Fruit fly (Drosophila melanogaster) whole organism, embryonic: ENCODE data around the gene CG4115.
A peak's percentile ranks its signal among the peaks of the same experiment; 100 is the strongest.

Experiments used
- CG10565 ChIP-seq: fragments of 200-800 bp; sonication (Bioruptor generic); optimal IDR thresholded peaks from 3 replicates; lab custom pipeline; 2016; ENCODE audit warnings: missing biosample characterization, mild to moderate bottlenecking, missing genetic modification characterization
- CG13287 ChIP-seq: fragments of 200-800 bp; sonication (Bioruptor generic); IDR thresholded peaks from 2 replicates; pipeline ENCODE4 v1.3.6; 2022; ENCODE audit warnings: missing biosample characterization, missing genetic modification characterization; ENCODE audit not compliant: partially characterized antibody
- CG13424 ChIP-seq: fragments of 200-800 bp; sonication (Bioruptor generic); optimal IDR thresholded peaks from 2 replicates; lab custom pipeline; 2019; ENCODE audit warnings: missing biosample characterization, mild to moderate bottlenecking, missing genetic modification characterization, moderate library complexity
- CG14710 ChIP-seq: fragments of 200-800 bp; sonication (Bioruptor generic); optimal IDR thresholded peaks from 3 replicates; lab custom pipeline; 2019; ENCODE audit warnings: missing biosample characterization, mild to moderate bottlenecking, missing genetic modification characterization, moderate library complexity
- CG1529 ChIP-seq: fragments of 200-800 bp; sonication (Bioruptor generic); optimal IDR thresholded peaks from 3 replicates; lab custom pipeline; 2018; ENCODE audit warnings: missing biosample characterization, missing genetic modification characterization
- CG15514 ChIP-seq: fragments of 200-800 bp; sonication (Bioruptor generic); optimal IDR thresholded peaks from 3 replicates; lab custom pipeline; 2017; ENCODE audit warnings: missing biosample characterization, missing genetic modification characterization, mild to moderate bottlenecking, moderate library complexity, missing genetic modification reagents
- CG16813 ChIP-seq: fragments of 200-800 bp; sonication (Bioruptor generic); IDR thresholded peaks from 3 replicates; pipeline ENCODE4 v1.3.6; 2022; ENCODE audit warnings: missing biosample characterization, missing genetic modification characterization; ENCODE audit not compliant: partially characterized antibody
- CG17186 ChIP-seq: fragments of 200-800 bp; sonication (Bioruptor generic); optimal IDR thresholded peaks from 3 replicates; lab custom pipeline; 2017; ENCODE audit warnings: missing biosample characterization, missing genetic modification reagents, missing genetic modification characterization
- CG17328 ChIP-seq: fragments of 200-800 bp; sonication (Bioruptor generic); IDR thresholded peaks from 2 replicates; pipeline ENCODE4 v1.3.6; 2022; ENCODE audit warnings: missing biosample characterization, missing genetic modification characterization
- CG17361 ChIP-seq: fragments of 200-800 bp; sonication (Bioruptor generic); IDR thresholded peaks from 3 replicates; pipeline ENCODE4 v1.3.6; 2022; ENCODE audit warnings: missing biosample characterization, missing genetic modification characterization
- CG2116 ChIP-seq: fragments of 200-800 bp; sonication (Bioruptor generic); optimal IDR thresholded peaks from 3 replicates; lab custom pipeline; 2018; ENCODE audit warnings: missing biosample characterization, mild to moderate bottlenecking, missing genetic modification characterization
- CG2129 ChIP-seq: fragments of 200-800 bp; sonication (Bioruptor generic); IDR thresholded peaks from 2 replicates; pipeline ENCODE4 v1.3.6; 2022; ENCODE audit warnings: missing biosample characterization, missing genetic modification characterization; ENCODE audit not compliant: partially characterized antibody
- CG2678 ChIP-seq: fragments of 200-800 bp; sonication (Bioruptor generic); optimal IDR thresholded peaks from 3 replicates; lab custom pipeline; 2019; ENCODE audit warnings: missing biosample characterization, mild to moderate bottlenecking, missing genetic modification characterization, moderate library complexity
- CG2712 ChIP-seq: fragments of 200-800 bp; optimal IDR thresholded peaks from 3 replicates; lab custom pipeline; 2019; ENCODE audit warnings: missing biosample characterization, mild to moderate bottlenecking, missing genetic modification characterization, moderate library complexity
- CG30020 ChIP-seq: fragments of 200-800 bp; optimal IDR thresholded peaks from 2 replicates; lab custom pipeline; 2019; ENCODE audit warnings: missing biosample characterization, mild to moderate bottlenecking, missing genetic modification characterization, moderate library complexity
- CG31441 ChIP-seq: fragments of 200-800 bp; sonication (Bioruptor generic); IDR thresholded peaks from 2 replicates; pipeline ENCODE4 v1.3.6; 2022; ENCODE audit warnings: missing biosample characterization, missing genetic modification characterization
- CG32532 ChIP-seq: fragments of 200-800 bp; sonication (Bioruptor generic); IDR thresholded peaks from 2 replicates; pipeline ENCODE4 v1.3.6; 2022; ENCODE audit warnings: missing biosample characterization, missing genetic modification characterization
- CG34224 ChIP-seq: fragments of 200-800 bp; sonication (Bioruptor generic); IDR thresholded peaks from 3 replicates; pipeline ENCODE4 v1.3.6; 2022; ENCODE audit warnings: missing biosample characterization, missing genetic modification characterization; ENCODE audit not compliant: partially characterized antibody
- CG6791 ChIP-seq: fragments of 200-800 bp; sonication (Bioruptor generic); IDR thresholded peaks from 3 replicates; pipeline ENCODE4 v1.3.6; 2022; ENCODE audit warnings: missing biosample characterization, missing genetic modification characterization; ENCODE audit not compliant: partially characterized antibody
- Camta ChIP-seq: fragments of 200-800 bp; sonication (Bioruptor generic); optimal IDR thresholded peaks from 2 replicates; lab custom pipeline; 2016; ENCODE audit warnings: missing biosample characterization, missing genetic modification characterization
- Dek ChIP-seq: fragments of 200-800 bp; sonication (Bioruptor generic); optimal IDR thresholded peaks from 3 replicates; lab custom pipeline; 2019; ENCODE audit warnings: missing biosample characterization, mild to moderate bottlenecking, missing genetic modification characterization, moderate library complexity
- Doc3 ChIP-seq: fragments of 200-800 bp; sonication (Bioruptor generic); IDR thresholded peaks from 3 replicates; pipeline ENCODE4 v1.3.6; 2022; ENCODE audit warnings: missing biosample characterization, missing genetic modification characterization; ENCODE audit not compliant: partially characterized antibody
- E2f2 ChIP-seq: fragments of 200-800 bp; sonication (Bioruptor generic); IDR thresholded peaks from 2 replicates; pipeline ENCODE4 v1.3.6; 2022; ENCODE audit warnings: missing biosample characterization, missing genetic modification characterization
- Lhr ChIP-seq: fragments of 200-800 bp; sonication (Bioruptor generic); optimal IDR thresholded peaks from 3 replicates; lab custom pipeline; 2017; ENCODE audit warnings: mild to moderate bottlenecking, missing biosample characterization, missing genetic modification reagents, missing genetic modification characterization
- MESR4 ChIP-seq: fragments of 200-800 bp; sonication (Bioruptor generic); optimal IDR thresholded peaks from 2 replicates; lab custom pipeline; 2018; ENCODE audit warnings: missing biosample characterization, mild to moderate bottlenecking, missing genetic modification characterization, moderate library complexity
- Max ChIP-seq: fragments of 200-800 bp; sonication (Bioruptor generic); optimal IDR thresholded peaks from 2 replicates; lab custom pipeline; 2016; ENCODE audit warnings: missing biosample characterization, mild to moderate bottlenecking, missing genetic modification characterization
- Med ChIP-seq: fragments of 200-800 bp; sonication (Bioruptor generic); peaks from one replicate; lab custom pipeline; 2016; ENCODE audit warnings: missing biosample characterization, missing genetic modification characterization, mild to moderate bottlenecking, inconsistent platforms, moderate library complexity
- Myb ChIP-seq: fragments of 200-800 bp; sonication (Bioruptor generic); optimal IDR thresholded peaks from 2 replicates; lab custom pipeline; 2016; ENCODE audit warnings: missing biosample characterization, missing genetic modification characterization
- Nf-YC ChIP-seq: fragments of 200-800 bp; optimal IDR thresholded peaks from 3 replicates; lab custom pipeline; 2019; ENCODE audit warnings: missing biosample characterization, mild to moderate bottlenecking, missing genetic modification characterization, moderate library complexity
- YL-1 ChIP-seq: fragments of 200-800 bp; sonication (Bioruptor generic); optimal IDR thresholded peaks from 3 replicates; lab custom pipeline; 2017; ENCODE audit warnings: missing biosample characterization, mild to moderate bottlenecking, missing genetic modification characterization
- amos ChIP-seq: fragments of 200-800 bp; sonication (Bioruptor generic); IDR thresholded peaks from 2 replicates; pipeline ENCODE4 v1.3.6; 2022; ENCODE audit warnings: missing biosample characterization, missing genetic modification characterization; ENCODE audit not compliant: partially characterized antibody
- bbx ChIP-seq: fragments of 200-800 bp; sonication (Bioruptor generic); IDR thresholded peaks from 2 replicates; pipeline ENCODE4 v1.3.6; 2022; ENCODE audit warnings: missing biosample characterization, missing genetic modification characterization; ENCODE audit not compliant: partially characterized antibody
- ci ChIP-seq: fragments of 200-800 bp; sonication (Bioruptor generic); IDR thresholded peaks from 3 replicates; pipeline ENCODE4 v1.3.6; 2022; ENCODE audit warnings: missing biosample characterization, missing genetic modification characterization
- dmrt11E ChIP-seq: fragments of 200-800 bp; sonication (Bioruptor generic); optimal IDR thresholded peaks from 3 replicates; lab custom pipeline; 2018; ENCODE audit warnings: missing biosample characterization, mild to moderate bottlenecking, missing genetic modification characterization, moderate library complexity
- hbn ChIP-seq: fragments of 200-800 bp; sonication (Bioruptor generic); IDR thresholded peaks from 2 replicates; pipeline ENCODE4 v1.3.6; 2022; ENCODE audit warnings: missing biosample characterization, missing genetic modification characterization; ENCODE audit not compliant: partially characterized antibody
- inv ChIP-seq: fragments of 200-800 bp; sonication (Bioruptor generic); IDR thresholded peaks from 2 replicates; pipeline ENCODE4 v1.3.6; 2022; ENCODE audit warnings: missing biosample characterization, missing genetic modification characterization; ENCODE audit not compliant: partially characterized antibody
- knrl ChIP-seq: fragments of 200-800 bp; sonication (Bioruptor generic); IDR thresholded peaks from 3 replicates; pipeline ENCODE4 v1.3.6; 2022; ENCODE audit warnings: missing biosample characterization, missing genetic modification characterization; ENCODE audit not compliant: partially characterized antibody
- mld ChIP-seq: fragments of 200-800 bp; sonication (Bioruptor generic); IDR thresholded peaks from 3 replicates; pipeline ENCODE4 v1.3.6; 2022; ENCODE audit warnings: missing biosample characterization, missing genetic modification characterization; ENCODE audit not compliant: partially characterized antibody
- nmo ChIP-seq: fragments of 200-800 bp; sonication (Bioruptor generic); optimal IDR thresholded peaks from 2 replicates; lab custom pipeline; 2018; ENCODE audit warnings: missing biosample characterization, mild to moderate bottlenecking, missing genetic modification characterization, moderate library complexity
- phol ChIP-seq: fragments of 200-800 bp; sonication (Bioruptor generic); optimal IDR thresholded peaks from 3 replicates; lab custom pipeline; 2018; ENCODE audit warnings: missing biosample characterization, mild to moderate bottlenecking, missing genetic modification characterization, moderate library complexity
- rib ChIP-seq: fragments of 200-800 bp; sonication (Bioruptor generic); IDR thresholded peaks from 2 replicates; pipeline ENCODE4 v1.3.6; 2022; ENCODE audit warnings: missing biosample characterization, missing genetic modification characterization
- row ChIP-seq: fragments of 200-800 bp; sonication (Bioruptor generic); IDR thresholded peaks from 3 replicates; pipeline ENCODE4 v1.3.6; 2022; ENCODE audit warnings: missing biosample characterization, missing genetic modification characterization
- stwl ChIP-seq: fragments of 200-800 bp; sonication (Bioruptor generic); optimal IDR thresholded peaks from 3 replicates; lab custom pipeline; 2018; ENCODE audit warnings: missing biosample characterization, mild to moderate bottlenecking, missing genetic modification characterization, moderate library complexity
- sug ChIP-seq: fragments of 200-800 bp; optimal IDR thresholded peaks from 2 replicates; lab custom pipeline; 2019; ENCODE audit warnings: missing biosample characterization, mild to moderate bottlenecking, missing genetic modification characterization, moderate library complexity
- unc-4 ChIP-seq: fragments of 200-800 bp; sonication (Bioruptor generic); IDR thresholded peaks from 2 replicates; pipeline ENCODE4 v1.3.6; 2022; ENCODE audit warnings: missing biosample characterization, missing genetic modification characterization; ENCODE audit not compliant: partially characterized antibody
- vvl ChIP-seq: fragments of 200-800 bp; sonication (Bioruptor generic); IDR thresholded peaks from 2 replicates; pipeline ENCODE4 v1.3.6; 2022; ENCODE audit warnings: missing biosample characterization, missing genetic modification characterization
- zfh2 ChIP-seq: fragments of 200-800 bp; sonication (Bioruptor generic); optimal IDR thresholded peaks from 2 replicates; lab custom pipeline; 2016; ENCODE audit warnings: missing biosample characterization, missing genetic modification characterization

Gene CG4115

DNA sequence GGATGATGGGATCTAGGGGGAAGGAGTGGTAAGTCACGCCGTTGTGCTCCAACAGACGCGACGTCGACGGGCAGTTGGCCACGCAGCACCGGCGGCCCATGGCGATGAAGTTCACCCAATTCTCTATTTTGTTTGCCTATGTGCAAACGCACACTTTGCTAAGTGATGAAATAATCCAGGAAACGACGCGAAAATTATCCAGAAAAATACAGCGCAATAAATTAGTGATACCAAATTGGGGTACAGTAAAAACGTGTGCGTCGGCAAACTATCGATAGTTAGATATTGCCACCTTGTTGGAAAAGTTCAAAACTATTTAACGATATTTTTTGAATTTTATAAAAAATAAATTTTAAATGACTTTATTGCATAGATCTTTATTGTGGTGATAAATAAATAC, 3.8 kb upstream of the CG4115 start, which contains the start of gene MBD-R2 (continued):
- peak; percentile 71 for TF ChIP-seq E2f2
- 0 out of 3 replicates have a peak, but pooled peaks have one; percentile 34 for TF ChIP-seq CG6791 (GFP tag; lab: Robert Waterston, UW)
- TF ChIP-seq CG2116 (GFP tag; lab: Kevin White, UChicago), result peak; percentile 60
- TF ChIP-seq CG2129 (GFP tag; lab: Robert Waterston, UW), result peak; percentile 51
- TF ChIP-seq MESR4 (GFP tag; lab: Kevin White, UChicago), result peak; percentile 96
- TF ChIP-seq Max (GFP tag; lab: Kevin White, UChicago), result peak; percentile 14
- peak; percentile 69 for TF ChIP-seq row (GFP tag; lab: Robert Waterston, UW)
- no peak for TF ChIP-seq CG10565 (GFP tag; lab: Kevin White, UChicago)
- TF ChIP-seq phol (tag; lab: Kevin White, UChicago), result peak; percentile 20
- peak; percentile 65 for TF ChIP-seq Myb (GFP tag; lab: Kevin White, UChicago)
- peak; percentile 87 for TF ChIP-seq YL-1 (GFP tag; lab: Kevin White, UChicago)
- TF ChIP-seq amos, result peak; percentile 75
- TF ChIP-seq Doc3 (GFP tag; lab: Robert Waterston, UW), result peak; percentile 56; the same call in 2 of the 3 replicates
- no peak for TF ChIP-seq CG32532
- 0 out of 3 replicates have a peak, but pooled peaks have one; percentile 48 for TF ChIP-seq mld (GFP tag; lab: Robert Waterston, UW)
- 0 out of 2 replicates have a peak, but pooled peaks have one; percentile 27 for TF ChIP-seq CG17328 (GFP tag; lab: Robert Waterston, UW)
- TF ChIP-seq nmo (GFP tag; lab: Kevin White, UChicago), result peak; percentile 23
- peak; percentile 35 for TF ChIP-seq Med (GFP tag; lab: Kevin White, UChicago)
- TF ChIP-seq zfh2 (GFP tag; lab: Kevin White, UChicago), result no peak
- no peak for TF ChIP-seq CG1529 (GFP tag; lab: Kevin White, UChicago)
- no peak for TF ChIP-seq CG2678
- TF ChIP-seq CG17361 (GFP tag; lab: Robert Waterston, UW), result 0 out of 3 replicates have a peak, but pooled peaks have one; percentile 26
- peak; percentile 0 for TF ChIP-seq sug (tag; lab: Kevin White, UChicago)
- peak; percentile 15; the same call in 1 of the 2 replicates for TF ChIP-seq vvl (GFP tag; lab: Robert Waterston, UW)
- peak; percentile 47 for TF ChIP-seq CG15514 (GFP tag; lab: Kevin White, UChicago)
- peak; percentile 66; the same call in 2 of the 3 replicates for TF ChIP-seq CG34224
- TF ChIP-seq Lhr (GFP tag; lab: Kevin White, UChicago), result peak; percentile 54
- peak; percentile 78 for TF ChIP-seq knrl (GFP tag; lab: Robert Waterston, UW)
- TF ChIP-seq CG30020, result no peak
- TF ChIP-seq Nf-YC, result peak; percentile 24
- peak; percentile 62; the same call in 1 of the 2 replicates for TF ChIP-seq inv (GFP tag; lab: Robert Waterston, UW)
- no peak for TF ChIP-seq Camta (GFP tag; lab: Kevin White, UChicago)
- peak; percentile 65 for TF ChIP-seq stwl (tag; lab: Kevin White, UChicago)
- TF ChIP-seq CG13424, result peak; percentile 16
- peak; percentile 61 for TF ChIP-seq bbx (GFP tag; lab: Robert Waterston, UW)
- peak; percentile 38 for TF ChIP-seq CG2712
- TF ChIP-seq dmrt11E (tag; lab: Kevin White, UChicago), result no peak
- TF ChIP-seq rib (GFP tag; lab: Robert Waterston, UW), result no peak
- peak; percentile 51 for TF ChIP-seq CG17186 (GFP tag; lab: Kevin White, UChicago)
- peak; percentile 25; the same call in 1 of the 2 replicates for TF ChIP-seq CG31441 (GFP tag; lab: Robert Waterston, UW)
- peak; percentile 46 for TF ChIP-seq CG14710 (tag; lab: Kevin White, UChicago)
- peak; percentile 80 for TF ChIP-seq unc-4 (GFP tag; lab: Robert Waterston, UW)
- TF ChIP-seq Dek (tag; lab: Kevin White, UChicago), result peak; percentile 30
- 0 out of 3 replicates have a peak, but pooled peaks have one; percentile 33 for TF ChIP-seq ci (GFP tag; lab: Robert Waterston, UW)
- TF ChIP-seq CG16813 (GFP tag; lab: Robert Waterston, UW), result peak; percentile 69
- peak; percentile 84 for TF ChIP-seq CG13287 (GFP tag; lab: Robert Waterston, UW)
- TF ChIP-seq hbn, result peak; percentile 71
